Worm (Caenorhabditis elegans) whole organism, mixed stage, embryonic: ENCODE results near the gene C11G6.2.

Source experiments
- M03D4.4 ChIP-seq: sonication (generic microtip); optimal IDR thresholded peaks from 2 replicates; lab custom pipeline; 2017; ENCODE audit warnings: mild to moderate bottlenecking, missing genetic modification characterization, missing compliant biosample characterization
- bed-3 ChIP-seq: fragments of 200-800 bp; sonication (Bioruptor generic); optimal IDR thresholded peaks from 3 replicates; lab custom pipeline; 2018; ENCODE audit warnings: mild to moderate bottlenecking, missing genetic modification characterization, moderate library complexity, missing compliant biosample characterization
- blmp-1 ChIP-seq: fragments of 150-350 bp; optimal IDR thresholded peaks from 2 replicates; lab custom pipeline; 2014; ENCODE audit warnings: missing biosample characterization, missing genetic modification characterization
- ceh-39 ChIP-seq: fragments of 150-350 bp; optimal IDR thresholded peaks from 2 replicates; lab custom pipeline; 2014; ENCODE audit warnings: missing biosample characterization, missing genetic modification characterization
- ceh-43 ChIP-seq: fragments of 200-800 bp; sonication (Bioruptor generic); optimal IDR thresholded peaks from 2 replicates; lab custom pipeline; 2018; ENCODE audit warnings: mild to moderate bottlenecking, missing genetic modification characterization, moderate library complexity, missing compliant biosample characterization
- ces-1 ChIP-seq: fragments of 150-350 bp; optimal IDR thresholded peaks from 2 replicates; lab custom pipeline; 2014; ENCODE audit warnings: missing biosample characterization, missing genetic modification reagents, missing genetic modification characterization
- cnd-1 ChIP-seq: fragments of 200-800 bp; sonication (Bioruptor generic); optimal IDR thresholded peaks from 2 replicates; lab custom pipeline; 2018; ENCODE audit warnings: mild to moderate bottlenecking, missing genetic modification characterization, missing compliant biosample characterization
- drap-1 ChIP-seq: fragments of 200-800 bp; sonication (Bioruptor generic); optimal IDR thresholded peaks from 3 replicates; lab custom pipeline; 2018; ENCODE audit warnings: mild to moderate bottlenecking, missing genetic modification characterization, missing compliant biosample characterization
- elt-3 ChIP-seq: fragments of 150-350 bp; optimal IDR thresholded peaks from 2 replicates; lab custom pipeline; 2014; ENCODE audit warnings: missing biosample characterization, missing genetic modification characterization
- ham-2 ChIP-seq: fragments of 200-800 bp; sonication (Bioruptor generic); optimal IDR thresholded peaks from 2 replicates; lab custom pipeline; 2018; ENCODE audit warnings: mild to moderate bottlenecking, missing genetic modification characterization, missing compliant biosample characterization
- hlh-1 ChIP-seq: fragments of 150-350 bp; optimal IDR thresholded peaks from 2 replicates; lab custom pipeline; 2014; ENCODE audit warnings: missing biosample characterization, missing genetic modification reagents, missing genetic modification characterization
- lin-13 ChIP-seq: fragments of 150-350 bp; optimal IDR thresholded peaks from 2 replicates; lab custom pipeline; 2014; ENCODE audit warnings: missing biosample characterization, missing genetic modification characterization
- lsy-2 ChIP-seq: fragments of 150-350 bp; optimal IDR thresholded peaks from 2 replicates; lab custom pipeline; 2014; ENCODE audit warnings: missing biosample characterization, missing genetic modification characterization
- mab-5 ChIP-seq: fragments of 150-350 bp; optimal IDR thresholded peaks from 2 replicates; lab custom pipeline; 2014; ENCODE audit warnings: missing biosample characterization, missing genetic modification characterization
- mep-1 ChIP-seq: fragments of 150-350 bp; optimal IDR thresholded peaks from 2 replicates; lab custom pipeline; 2017; ENCODE audit warnings: missing biosample characterization, missing genetic modification reagents, missing genetic modification characterization, inconsistent platforms
- mls-2 ChIP-seq: sonication (generic microtip); optimal IDR thresholded peaks from 2 replicates; lab custom pipeline; 2016; ENCODE audit warnings: mild to moderate bottlenecking, missing genetic modification characterization, moderate library complexity, missing compliant biosample characterization
- nhr-12 ChIP-seq: fragments of 150-350 bp; optimal IDR thresholded peaks from 2 replicates; lab custom pipeline; 2014; ENCODE audit warnings: missing biosample characterization, missing genetic modification characterization
- nhr-2 ChIP-seq: fragments of 150-350 bp; optimal IDR thresholded peaks from 2 replicates; lab custom pipeline; 2014; ENCODE audit warnings: missing biosample characterization, missing genetic modification characterization
- nhr-28 ChIP-seq: fragments of 150-350 bp; optimal IDR thresholded peaks from 2 replicates; lab custom pipeline; 2014; ENCODE audit warnings: missing biosample characterization, missing genetic modification characterization
- nhr-76 ChIP-seq: sonication (generic microtip); optimal IDR thresholded peaks from 2 replicates; lab custom pipeline; 2017; ENCODE audit warnings: missing biosample characterization, missing genetic modification characterization
- pha-4 ChIP-seq: fragments of 150-350 bp; optimal IDR thresholded peaks from 2 replicates; lab custom pipeline; 2018; ENCODE audit warnings: missing biosample characterization, missing genetic modification reagents, missing genetic modification characterization
- sem-2 ChIP-seq: fragments of 200-800 bp; sonication (Bioruptor generic); optimal IDR thresholded peaks from 2 replicates; lab custom pipeline; 2018; ENCODE audit warnings: mild to moderate bottlenecking, missing genetic modification characterization, missing compliant biosample characterization
- snpc-4 ChIP-seq: fragments of 150-350 bp; optimal IDR thresholded peaks from 2 replicates; lab custom pipeline; 2014; ENCODE audit warnings: missing biosample characterization, missing genetic modification characterization
- sptf-1 ChIP-seq: sonication (generic microtip); optimal IDR thresholded peaks from 2 replicates; lab custom pipeline; 2017; ENCODE audit warnings: mild to moderate bottlenecking, missing genetic modification characterization, moderate library complexity, missing compliant biosample characterization
- tbx-8 ChIP-seq: fragments of 200-800 bp; sonication (Bioruptor generic); optimal IDR thresholded peaks from 2 replicates; lab custom pipeline; 2018; ENCODE audit warnings: mild to moderate bottlenecking, missing genetic modification characterization, moderate library complexity, missing compliant biosample characterization
- unc-120 ChIP-seq: sonication (generic microtip); optimal IDR thresholded peaks from 2 replicates; lab custom pipeline; 2017; ENCODE audit warnings: missing genetic modification characterization, missing compliant biosample characterization; ENCODE audit not compliant: poor library complexity, severe bottlenecking
- unc-39 ChIP-seq: fragments of 150-350 bp; optimal IDR thresholded peaks from 2 replicates; lab custom pipeline; 2014; ENCODE audit warnings: missing biosample characterization, missing genetic modification characterization
- unc-62 ChIP-seq: fragments of 150-350 bp; optimal IDR thresholded peaks from 2 replicates; lab custom pipeline; 2014; ENCODE audit warnings: missing biosample characterization, missing genetic modification reagents, missing genetic modification characterization
- zip-8 ChIP-seq: fragments of 150-350 bp; optimal IDR thresholded peaks from 2 replicates; lab custom pipeline; 2014; ENCODE audit warnings: missing biosample characterization, missing genetic modification characterization
- ztf-11 ChIP-seq: fragments of 150-350 bp; optimal IDR thresholded peaks from 2 replicates; lab custom pipeline; 2014; ENCODE audit warnings: missing biosample characterization, missing genetic modification characterization

Gene C11G6.2

DNA sequence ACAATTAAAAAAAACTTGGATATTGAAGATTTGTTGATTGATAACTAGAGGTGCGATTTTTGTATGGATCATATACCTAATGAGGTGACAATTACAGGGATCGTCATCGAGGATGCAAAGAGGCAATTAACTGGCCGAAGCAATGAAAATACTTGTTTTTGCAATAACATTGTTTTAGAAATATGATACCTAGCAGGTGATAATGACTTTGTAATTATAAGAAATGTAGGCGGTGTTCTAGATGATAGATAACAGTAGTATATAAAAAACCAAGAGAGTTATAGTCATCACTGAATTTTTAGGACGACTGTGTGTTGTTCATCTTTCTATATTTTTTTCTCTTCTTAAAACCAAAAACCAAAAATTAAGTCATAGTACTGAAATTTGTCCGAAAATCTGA is at the start of gene C11G6.2:
TSS of gene C11G6.2 (plus strand) at position 301 of the 400 bp plus-strand sequence.
- no peak for TF ChIP-seq nhr-28 (tag; lab: Kevin White, UChicago)
- TF ChIP-seq snpc-4 (tag; lab: Kevin White, UChicago), result no peak
- TF ChIP-seq nhr-76, result no peak
- no peak for TF ChIP-seq mls-2 (tag; lab: Kevin White, UChicago)
- TF ChIP-seq zip-8 (tag; lab: Kevin White, UChicago), result no peak
- no peak for TF ChIP-seq drap-1 (GFP tag; lab: Kevin White, UChicago)
- TF ChIP-seq nhr-2, result no peak
- TF ChIP-seq pha-4, result no peak
- no peak for TF ChIP-seq unc-120 (tag; lab: Kevin White, UChicago)
- no peak for TF ChIP-seq hlh-1 (tag; lab: Kevin White, UChicago)
- no peak for TF ChIP-seq mab-5 (tag; lab: Kevin White, UChicago)
- TF ChIP-seq blmp-1 (tag; lab: Kevin White, UChicago), result no peak

DNA sequence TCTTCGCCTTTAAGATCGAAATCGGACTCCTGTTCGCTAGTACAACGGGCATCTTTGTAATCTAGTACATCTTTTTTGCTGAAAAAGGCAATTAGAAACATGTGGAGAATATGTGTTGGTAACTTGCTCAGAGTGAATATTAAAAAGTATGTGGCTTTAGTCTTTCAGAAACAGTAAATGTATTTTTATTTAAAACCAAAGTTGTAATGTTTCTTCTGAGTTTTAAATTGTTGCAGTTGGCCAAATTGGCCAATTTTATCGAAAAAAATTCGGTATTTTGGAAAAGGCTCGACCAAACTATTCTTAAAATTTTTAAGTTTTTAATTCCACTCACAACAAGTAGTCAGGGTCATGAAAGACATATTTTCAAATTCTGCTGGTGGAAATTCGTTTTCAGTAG is 45.3 kb upstream of the C11G6.2 start, which contains the start of gene F52E10.2:
TSS of gene F52E10.2 (minus strand) at position 101 of the 400 bp plus-strand sequence.
- TF ChIP-seq cnd-1, result no peak
- TF ChIP-seq zip-8 (tag; lab: Kevin White, UChicago), result no peak
- TF ChIP-seq nhr-12 (tag; lab: Kevin White, UChicago), result no peak
- no peak for TF ChIP-seq ham-2 (GFP tag; lab: Kevin White, UChicago)
- TF ChIP-seq pha-4, result no peak
- TF ChIP-seq unc-39 (tag; lab: Kevin White, UChicago), result no peak
- TF ChIP-seq mep-1, result no peak
- TF ChIP-seq ces-1, result no peak
- TF ChIP-seq tbx-8, result no peak
- TF ChIP-seq bed-3, result no peak
- TF ChIP-seq nhr-2, result no peak
- no peak for TF ChIP-seq snpc-4 (tag; lab: Kevin White, UChicago)
- no peak for TF ChIP-seq drap-1 (GFP tag; lab: Kevin White, UChicago)

DNA sequence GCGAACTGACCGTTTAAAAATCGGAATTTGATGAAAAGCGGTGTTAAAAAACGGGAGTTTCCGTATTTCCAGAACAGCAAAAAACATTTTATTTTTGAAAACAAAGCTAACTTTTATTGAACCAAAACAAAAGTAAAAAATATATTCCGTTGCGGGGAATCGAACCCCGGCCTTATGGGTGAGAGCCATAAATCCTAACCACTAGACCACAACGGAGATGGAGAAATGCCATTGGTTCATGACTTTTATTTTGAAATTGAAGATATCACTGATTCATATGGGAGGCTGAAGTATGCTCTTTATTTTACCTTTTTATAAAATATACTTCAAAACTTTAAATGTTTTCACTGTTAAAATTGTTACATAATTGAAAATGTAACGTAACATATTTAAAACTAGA is 43.3 kb upstream of the C11G6.2 start:
- no peak for TF ChIP-seq mab-5 (tag; lab: Kevin White, UChicago)
- TF ChIP-seq unc-62 (GFP tag; lab: Kevin White, UChicago), result no peak
- no peak for TF ChIP-seq lsy-2
- TF ChIP-seq elt-3 (tag; lab: Kevin White, UChicago), result no peak
- no peak for TF ChIP-seq tbx-8

DNA sequence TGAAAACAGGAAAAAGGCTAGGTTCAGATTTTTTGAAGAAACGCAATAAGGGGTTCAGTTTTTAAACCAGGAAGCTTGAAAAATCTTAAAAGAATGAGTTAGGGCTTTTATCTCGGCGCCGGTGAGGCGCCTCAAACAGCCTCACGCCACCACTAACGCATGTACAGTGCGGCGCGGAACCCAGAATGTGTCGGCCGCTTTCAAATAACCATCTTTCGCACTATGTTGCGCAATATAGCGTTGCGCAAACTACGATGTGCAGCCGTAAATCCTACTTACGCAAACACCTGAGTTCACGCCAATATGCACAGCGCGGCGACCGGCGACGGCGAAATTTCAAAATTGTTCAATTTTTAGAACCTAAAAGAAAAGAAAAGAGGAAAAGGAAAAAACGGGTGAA is 38.8 kb upstream of the C11G6.2 start:
- TF ChIP-seq zip-8 (tag; lab: Kevin White, UChicago), result peak; percentile 86
- TF ChIP-seq tbx-8, result no peak

DNA sequence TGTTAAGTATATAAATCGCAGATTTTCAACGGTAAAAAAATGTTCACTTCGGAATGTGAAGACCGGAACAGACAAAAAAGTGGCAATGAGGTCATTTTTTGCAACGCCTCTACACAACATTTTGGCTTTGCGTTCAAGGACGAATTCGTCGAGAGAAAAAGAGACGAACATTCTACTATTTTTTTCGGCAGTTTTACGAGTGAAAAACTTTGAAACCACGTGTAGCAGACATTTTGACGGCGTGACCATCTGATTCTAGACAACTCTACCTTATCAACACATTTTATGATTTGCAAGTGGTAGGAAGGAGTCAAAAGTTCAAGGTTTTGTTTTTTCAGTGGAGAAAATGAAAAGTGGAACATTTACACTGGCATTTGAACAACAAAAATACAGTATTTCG is 37.9 kb upstream of the C11G6.2 start:
- TF ChIP-seq lin-13 (no peak), drap-1 (GFP tag; lab: Kevin White, UChicago) (no peak), M03D4.4 (tag; lab: Kevin White, UChicago) (no peak)

DNA sequence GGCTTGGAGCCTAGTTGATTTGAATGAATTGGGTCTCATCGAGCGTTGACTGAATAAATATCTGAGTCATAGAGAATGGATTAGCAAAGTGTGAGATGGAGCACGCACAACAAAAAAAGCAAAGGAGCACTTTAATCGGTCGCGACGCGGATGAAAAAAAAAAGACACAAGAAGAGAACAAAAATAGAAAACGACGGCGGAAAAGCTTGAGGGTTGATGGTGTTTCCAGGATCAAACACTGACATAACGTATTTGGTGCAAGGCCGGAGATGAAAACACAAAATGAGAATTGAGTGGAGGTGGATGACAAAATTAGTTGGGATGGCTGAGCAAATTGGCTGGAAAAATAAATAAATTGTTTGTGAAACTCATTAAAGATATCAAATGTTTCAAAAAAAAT is 35.5 kb upstream of the C11G6.2 start, which contains the start of gene F52E10.4:
TSS of gene F52E10.4 (minus strand) at position 101 of the 400 bp plus-strand sequence.
- TF ChIP-seq mab-5 (tag; lab: Kevin White, UChicago) (no peak), ztf-11 (tag; lab: Kevin White, UChicago) (no peak), blmp-1 (tag; lab: Kevin White, UChicago) (no peak), ceh-43 (no peak), drap-1 (GFP tag; lab: Kevin White, UChicago) (no peak), nhr-2 (no peak), unc-39 (tag; lab: Kevin White, UChicago) (no peak), ceh-39 (tag; lab: Kevin White, UChicago) (no peak), sem-2 (no peak), ham-2 (GFP tag; lab: Kevin White, UChicago) (no peak), ces-1 (no peak), sptf-1 (no peak), cnd-1 (no peak), nhr-12 (tag; lab: Kevin White, UChicago) (no peak), pha-4 (no peak)

DNA sequence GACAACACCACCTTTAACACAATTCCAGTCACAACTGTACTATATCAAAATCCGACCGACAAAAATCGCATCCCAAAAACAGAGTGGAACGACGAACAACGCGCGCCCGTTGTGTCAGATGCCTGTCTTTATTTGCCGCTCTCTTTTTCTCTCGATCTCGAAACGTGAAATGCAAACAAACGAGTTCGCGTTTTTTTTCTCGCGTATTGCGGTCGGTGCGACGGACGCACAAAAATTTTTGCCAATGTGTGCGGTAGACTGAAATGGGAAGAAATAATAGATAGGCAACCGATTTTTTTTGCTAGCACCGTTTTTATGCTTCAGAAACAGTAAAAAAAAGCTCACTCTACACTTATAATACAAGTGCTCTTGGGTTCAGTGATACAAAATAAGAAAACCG is 31.3 kb upstream of the C11G6.2 start:
- no peak for TF ChIP-seq snpc-4 (tag; lab: Kevin White, UChicago)
- no peak for TF ChIP-seq cnd-1
- TF ChIP-seq drap-1 (GFP tag; lab: Kevin White, UChicago), result no peak
- TF ChIP-seq hlh-1 (tag; lab: Kevin White, UChicago), result no peak
- no peak for TF ChIP-seq zip-8 (tag; lab: Kevin White, UChicago)
- TF ChIP-seq pha-4, result no peak
- TF ChIP-seq M03D4.4 (tag; lab: Kevin White, UChicago), result no peak
- no peak for TF ChIP-seq nhr-28 (tag; lab: Kevin White, UChicago)
